Worm (Caenorhabditis elegans) whole organism, L1 larva: ENCODE data around the gene C27D8.1.

Source experiments
- ama-1 ChIP-seq: fragments of 150-350 bp; optimal IDR thresholded peaks from 2 replicates; lab custom pipeline; 2014
- blmp-1 ChIP-seq: fragments of 150-350 bp; optimal IDR thresholded peaks from 2 replicates; lab custom pipeline; 2014; ENCODE audit warnings: missing biosample characterization, missing genetic modification characterization
- elt-3 ChIP-seq, 6 experiments: fragments of 150-350 bp in 1 of 6; sonication (generic microtip); optimal IDR thresholded peaks; 2 replicates each; lab custom pipeline; 2017 to 2018; ENCODE audit warnings: missing biosample characterization in 6 of 6, missing genetic modification characterization in 6 of 6, inconsistent platforms in 1 of 6
- fkh-10 ChIP-seq: sonication (generic microtip); optimal IDR thresholded peaks from 2 replicates; lab custom pipeline; 2017; ENCODE audit warnings: missing biosample characterization, missing genetic modification reagents, missing genetic modification characterization
- lin-13 ChIP-seq: fragments of 150-350 bp; optimal IDR thresholded peaks from 2 replicates; lab custom pipeline; 2014; ENCODE audit warnings: missing biosample characterization, missing genetic modification reagents, missing genetic modification characterization
- lin-39 ChIP-seq: fragments of 150-350 bp; optimal IDR thresholded peaks from 2 replicates; lab custom pipeline; 2014; ENCODE audit warnings: missing biosample characterization, missing genetic modification reagents, missing genetic modification characterization
- mep-1 ChIP-seq: fragments of 150-350 bp; optimal IDR thresholded peaks from 2 replicates; lab custom pipeline; 2014; ENCODE audit warnings: missing biosample characterization, missing genetic modification characterization
- nhr-237 ChIP-seq: fragments of 150-350 bp; optimal IDR thresholded peaks from 2 replicates; lab custom pipeline; 2014; ENCODE audit warnings: missing biosample characterization, missing genetic modification characterization
- nhr-76 ChIP-seq: sonication (generic microtip); optimal IDR thresholded peaks from 2 replicates; lab custom pipeline; 2017; ENCODE audit warnings: missing biosample characterization, missing genetic modification characterization
- nhr-77 ChIP-seq: fragments of 150-350 bp; optimal IDR thresholded peaks from 2 replicates; lab custom pipeline; 2014; ENCODE audit warnings: missing biosample characterization, missing genetic modification characterization
- skn-1 ChIP-seq: fragments of 150-350 bp; optimal IDR thresholded peaks from 2 replicates; lab custom pipeline; 2014; ENCODE audit warnings: missing biosample characterization, missing genetic modification characterization
- sup-37 ChIP-seq: fragments of 200-800 bp; sonication (Bioruptor generic); optimal IDR thresholded peaks from 2 replicates; lab custom pipeline; 2018; ENCODE audit warnings: mild to moderate bottlenecking, missing genetic modification characterization, missing compliant biosample characterization
- unc-130 ChIP-seq: fragments of 150-350 bp; optimal IDR thresholded peaks from 2 replicates; lab custom pipeline; 2017; ENCODE audit warnings: missing biosample characterization, missing genetic modification characterization, inconsistent platforms
- zip-4 ChIP-seq: fragments of 200-800 bp; sonication (Bioruptor generic); optimal IDR thresholded peaks from 2 replicates; lab custom pipeline; 2018; ENCODE audit warnings: mild to moderate bottlenecking, missing genetic modification characterization, moderate library complexity, missing compliant biosample characterization

DNA sequence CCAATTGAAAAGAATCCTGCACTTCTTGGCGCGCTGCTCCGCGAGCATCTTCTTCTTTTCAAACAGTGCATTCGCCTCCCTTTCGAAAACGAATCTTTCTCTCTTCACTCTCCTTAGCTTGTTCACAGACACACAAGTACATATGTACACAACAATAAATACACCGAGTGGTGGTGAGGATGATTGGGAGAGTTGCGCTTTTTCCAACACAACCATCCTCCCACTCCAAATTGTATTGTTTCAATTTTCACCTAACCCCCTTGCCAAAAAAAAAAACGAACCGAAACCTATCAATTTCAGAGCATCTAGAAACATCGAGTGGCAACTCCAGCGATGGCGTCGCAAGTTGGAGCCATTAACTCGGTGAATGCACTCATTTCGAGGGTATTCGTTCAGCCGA lies 28.7 kb downstream of the C27D8.1 start, which contains the start of gene inx-6:
- TF ChIP-seq skn-1 (tag; lab: Kevin White, UChicago), result no peak
- no peak for TF ChIP-seq nhr-237 (tag; lab: Kevin White, UChicago)
- no peak for TF ChIP-seq elt-3 (tag; optimal IDR thresholded peaks at IDR 0.05; lab: Kevin White, UChicago)
- TF ChIP-seq nhr-76 (tag; lab: Kevin White, UChicago), result no peak
- TF ChIP-seq lin-39 (tag; lab: Kevin White, UChicago), result no peak
- no peak for TF ChIP-seq blmp-1 (tag; lab: Kevin White, UChicago)
- no peak for TF ChIP-seq fkh-10 (GFP tag; lab: Kevin White, UChicago)
- TF ChIP-seq nhr-77, result no peak
- TF ChIP-seq sup-37 (GFP tag; lab: Kevin White, UChicago), result no peak
- TF ChIP-seq mep-1, result no peak
- no peak for TF ChIP-seq lin-13 (GFP tag; lab: Kevin White, UChicago)
- TF ChIP-seq ama-1, result no peak
- TF ChIP-seq zip-4, result no peak
- TF ChIP-seq unc-130 (tag; lab: Kevin White, UChicago), result no peak
